Worm (Caenorhabditis elegans) whole organism, late embryonic: Measurements from ENCODE around the gene srx-12.

Experiments
- C08G9.2 ChIP-seq: sonication (generic microtip); optimal IDR thresholded peaks from 2 replicates; lab custom pipeline; 2016; ENCODE audit warnings: mild to moderate bottlenecking, missing genetic modification characterization, moderate library complexity, missing compliant biosample characterization
- F13H6.1 ChIP-seq: sonication (generic microtip); optimal IDR thresholded peaks from 2 replicates; lab custom pipeline; 2016; ENCODE audit warnings: missing genetic modification characterization, missing compliant biosample characterization
- K02D7.2 ChIP-seq: sonication (generic microtip); optimal IDR thresholded peaks from 2 replicates; lab custom pipeline; 2017; ENCODE audit warnings: mild to moderate bottlenecking, missing genetic modification characterization, missing compliant biosample characterization
- K09A11.1 ChIP-seq: sonication (generic microtip); optimal IDR thresholded peaks from 2 replicates; lab custom pipeline; 2017; ENCODE audit warnings: antibody characterized with exemption, mild to moderate bottlenecking, missing genetic modification characterization, missing compliant biosample characterization; ENCODE audit not compliant: insufficient read depth
- Y22D7AL.16 ChIP-seq: sonication (generic microtip); optimal IDR thresholded peaks from 2 replicates; lab custom pipeline; 2016; ENCODE audit warnings: missing genetic modification characterization, missing compliant biosample characterization
- ama-1 ChIP-seq: fragments of 150-350 bp; optimal IDR thresholded peaks from 2 replicates; lab custom pipeline; 2014
- ceh-14 ChIP-seq: sonication (generic microtip); optimal IDR thresholded peaks from 2 replicates; lab custom pipeline; 2016; ENCODE audit warnings: missing genotype, missing genetic modification characterization, missing compliant biosample characterization
- ceh-18 ChIP-seq: sonication (generic microtip); optimal IDR thresholded peaks from 2 replicates; lab custom pipeline; 2016; ENCODE audit warnings: missing genetic modification characterization, missing compliant biosample characterization
- ceh-19 ChIP-seq: fragments of 200-800 bp; sonication (Bioruptor generic); optimal IDR thresholded peaks from 2 replicates; lab custom pipeline; 2018; ENCODE audit warnings: mild to moderate bottlenecking, missing genetic modification characterization, missing compliant biosample characterization
- ceh-22 ChIP-seq: sonication (generic microtip); optimal IDR thresholded peaks from 2 replicates; lab custom pipeline; 2017; ENCODE audit warnings: missing biosample characterization, missing genetic modification characterization
- ceh-24 ChIP-seq: sonication (generic microtip); optimal IDR thresholded peaks from 2 replicates; lab custom pipeline; 2016; ENCODE audit warnings: mild to moderate bottlenecking, missing genetic modification characterization, missing compliant biosample characterization
- ceh-45 ChIP-seq: fragments of 200-800 bp; sonication (Bioruptor generic); IDR thresholded peaks from 2 replicates; pipeline ENCODE4 v1.3.6; 2022; ENCODE audit warnings: missing genetic modification reagents, missing genetic modification characterization, missing compliant biosample characterization
- ceh-6 ChIP-seq: fragments of 200-800 bp; sonication (Bioruptor generic); optimal IDR thresholded peaks from 2 replicates; lab custom pipeline; 2018; ENCODE audit warnings: mild to moderate bottlenecking, missing genetic modification characterization, missing compliant biosample characterization
- ceh-9 ChIP-seq: sonication (generic microtip); optimal IDR thresholded peaks from 2 replicates; lab custom pipeline; 2016; ENCODE audit warnings: mild to moderate bottlenecking, missing genetic modification characterization, inconsistent platforms, missing compliant biosample characterization
- dmd-4 ChIP-seq: sonication (generic microtip); optimal IDR thresholded peaks from 2 replicates; lab custom pipeline; 2016; ENCODE audit warnings: borderline replicate concordance, missing genetic modification characterization, missing compliant biosample characterization
- elt-2 ChIP-seq: sonication (generic microtip); optimal IDR thresholded peaks from 2 replicates; lab custom pipeline; 2016; ENCODE audit warnings: missing genetic modification reagents, missing genetic modification characterization, missing compliant biosample characterization
- ets-4 ChIP-seq: sonication (generic microtip); optimal IDR thresholded peaks from 2 replicates; lab custom pipeline; 2016; ENCODE audit warnings: missing genetic modification characterization, missing compliant biosample characterization
- fkh-6 ChIP-seq: sonication (generic microtip); optimal IDR thresholded peaks from 2 replicates; lab custom pipeline; 2016; ENCODE audit warnings: missing genetic modification characterization, missing compliant biosample characterization
- gmeb-2 ChIP-seq: sonication (generic microtip); optimal IDR thresholded peaks from 2 replicates; lab custom pipeline; 2016; ENCODE audit warnings: missing genetic modification characterization, inconsistent platforms, missing compliant biosample characterization
- hlh-13 ChIP-seq: fragments of 200-800 bp; sonication (Bioruptor generic); optimal IDR thresholded peaks from 2 replicates; lab custom pipeline; 2018; ENCODE audit warnings: mild to moderate bottlenecking, missing genetic modification characterization, missing compliant biosample characterization
- hlh-6 ChIP-seq: sonication (generic microtip); optimal IDR thresholded peaks from 2 replicates; lab custom pipeline; 2016; ENCODE audit warnings: missing genotype, missing genetic modification characterization, missing compliant biosample characterization
- lim-6 ChIP-seq: sonication (generic microtip); optimal IDR thresholded peaks from 2 replicates; lab custom pipeline; 2016; ENCODE audit warnings: missing genetic modification characterization, missing compliant biosample characterization
- lin-11 ChIP-seq: fragments of 200-800 bp; sonication (Bioruptor generic); optimal IDR thresholded peaks from 2 replicates; lab custom pipeline; 2018; ENCODE audit warnings: mild to moderate bottlenecking, missing genetic modification characterization, missing compliant biosample characterization
- madf-2 ChIP-seq: sonication (generic microtip); optimal IDR thresholded peaks from 2 replicates; lab custom pipeline; 2017; ENCODE audit warnings: missing genetic modification characterization, missing compliant biosample characterization
- mec-3 ChIP-seq: sonication (generic microtip); optimal IDR thresholded peaks from 2 replicates; lab custom pipeline; 2016; ENCODE audit warnings: borderline replicate concordance, missing genetic modification characterization, missing compliant biosample characterization
- nhr-11 ChIP-seq: fragments of 150-350 bp; optimal IDR thresholded peaks from 2 replicates; lab custom pipeline; 2014; ENCODE audit warnings: missing biosample characterization, missing genetic modification characterization
- npax-4 ChIP-seq: sonication (generic microtip); optimal IDR thresholded peaks from 2 replicates; lab custom pipeline; 2016; ENCODE audit warnings: missing genetic modification characterization, missing compliant biosample characterization
- odd-2 ChIP-seq: sonication (generic microtip); optimal IDR thresholded peaks from 2 replicates; lab custom pipeline; 2017; ENCODE audit warnings: antibody characterized with exemption, mild to moderate bottlenecking, missing genetic modification characterization, missing compliant biosample characterization
- pax-1 ChIP-seq: fragments of 150-350 bp; optimal IDR thresholded peaks from 2 replicates; lab custom pipeline; 2014; ENCODE audit warnings: missing biosample characterization, missing genetic modification characterization
- pha-2 ChIP-seq: sonication (generic microtip); optimal IDR thresholded peaks from 2 replicates; lab custom pipeline; 2017; ENCODE audit warnings: mild to moderate bottlenecking, missing genetic modification characterization, missing compliant biosample characterization
- pha-4 ChIP-seq: fragments of 150-350 bp; optimal IDR thresholded peaks from 2 replicates; lab custom pipeline; 2018; ENCODE audit warnings: missing biosample characterization, missing genetic modification reagents, missing genetic modification characterization
- pqm-1 ChIP-seq: sonication (generic microtip); optimal IDR thresholded peaks from 2 replicates; lab custom pipeline; 2016; ENCODE audit warnings: missing genetic modification characterization, missing compliant biosample characterization
- pros-1 ChIP-seq: fragments of 150-350 bp; optimal IDR thresholded peaks from 2 replicates; lab custom pipeline; 2014; ENCODE audit warnings: missing biosample characterization, missing genetic modification reagents, missing genetic modification characterization
- rnt-1 ChIP-seq: sonication (generic microtip); optimal IDR thresholded peaks from 2 replicates; lab custom pipeline; 2016; ENCODE audit warnings: missing genetic modification characterization, missing compliant biosample characterization
- sdc-2 ChIP-seq: sonication (generic microtip); optimal IDR thresholded peaks from 2 replicates; lab custom pipeline; 2016; ENCODE audit warnings: missing genotype, missing genetic modification characterization, missing compliant biosample characterization
- sox-2 ChIP-seq: fragments of 200-800 bp; sonication (Bioruptor generic); IDR thresholded peaks from 2 replicates; pipeline ENCODE4 v1.3.6; 2022; ENCODE audit warnings: missing genetic modification reagents, missing genetic modification characterization, missing compliant biosample characterization
- sox-4 ChIP-seq: sonication (generic microtip); optimal IDR thresholded peaks from 2 replicates; lab custom pipeline; 2017; ENCODE audit warnings: mild to moderate bottlenecking, missing genetic modification characterization, inconsistent platforms, missing compliant biosample characterization
- tbx-2 ChIP-seq: sonication (generic microtip); optimal IDR thresholded peaks from 2 replicates; lab custom pipeline; 2016; ENCODE audit warnings: missing genetic modification characterization, missing compliant biosample characterization
- tbx-7 ChIP-seq: sonication (generic microtip); optimal IDR thresholded peaks from 2 replicates; lab custom pipeline; 2016; ENCODE audit warnings: missing genotype, missing genetic modification characterization, missing compliant biosample characterization
- ttx-3 ChIP-seq: sonication (generic microtip); optimal IDR thresholded peaks from 2 replicates; lab custom pipeline; 2016; ENCODE audit warnings: missing genetic modification reagents, missing genetic modification characterization, missing compliant biosample characterization
- unc-3 ChIP-seq, 2 experiments: fragments of 200-800 bp in 1 of 2; sonication (Bioruptor generic) in 1 of 2; sonication (generic microtip) in 1 of 2; conservative IDR thresholded peaks in 1 of 2; optimal IDR thresholded peaks in 1 of 2; 2 replicates each; pipeline versions ENCODE4 v1.3.6 to Lab custom; 2016 to 2022; ENCODE audit warnings: missing compliant biosample characterization in 2 of 2, missing genetic modification characterization in 2 of 2, missing genetic modification reagents in 1 of 2
- unc-42 ChIP-seq: sonication (generic microtip); optimal IDR thresholded peaks from 2 replicates; lab custom pipeline; 2016; ENCODE audit warnings: missing genotype, missing genetic modification characterization, missing compliant biosample characterization
- unc-55 ChIP-seq: sonication (generic microtip); optimal IDR thresholded peaks from 2 replicates; lab custom pipeline; 2017; ENCODE audit warnings: missing biosample characterization, missing genetic modification reagents, missing genetic modification characterization
- unc-86 ChIP-seq: sonication (generic microtip); optimal IDR thresholded peaks from 2 replicates; lab custom pipeline; 2016; ENCODE audit warnings: missing genetic modification characterization, missing compliant biosample characterization
- zip-5 ChIP-seq: sonication (generic microtip); optimal IDR thresholded peaks from 2 replicates; lab custom pipeline; 2016; ENCODE audit warnings: missing genetic modification characterization, missing compliant biosample characterization

srx-12 gene

DNA sequence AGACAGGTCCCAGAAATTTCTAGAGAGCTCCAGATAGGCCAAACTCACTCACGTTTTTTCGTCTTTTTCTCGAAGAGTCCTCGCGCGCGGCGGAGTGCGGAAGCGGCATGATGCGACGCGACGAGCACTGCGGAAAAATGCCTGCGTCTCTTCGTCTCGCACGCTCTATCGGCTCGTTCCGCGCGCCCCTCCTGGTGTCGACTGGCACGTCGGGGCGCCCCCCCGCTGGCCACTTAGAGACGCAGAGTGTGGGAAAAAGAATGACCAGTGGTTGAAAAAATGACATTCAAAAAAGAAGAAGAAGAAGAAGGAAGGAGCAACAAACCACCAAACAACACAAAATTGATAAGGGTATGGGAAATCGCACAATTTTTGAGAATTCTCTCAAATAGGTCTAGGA, 21.6 kb downstream of the srx-12 start, which contains the start of gene znf-782 (continued):
- TF ChIP-seq hlh-6 (tag; lab: Kevin White, UChicago) (no peak), ceh-22 (tag; lab: Kevin White, UChicago) (no peak), F13H6.1 (peak; percentile 68), C08G9.2 (tag; lab: Kevin White, UChicago) (peak; percentile 50), rnt-1 (peak; percentile 20), pros-1 (no peak), ceh-14 (tag; lab: Kevin White, UChicago) (peak; percentile 32), elt-2 (tag; lab: Kevin White, UChicago) (no peak), mec-3 (no peak), unc-55 (GFP tag; lab: Kevin White, UChicago) (no peak), ceh-6 (no peak), sox-2 (GFP tag; lab: Robert Waterston, UW) (no peak), npax-4 (no peak), hlh-13 (GFP tag; lab: Kevin White, UChicago) (no peak), tbx-7 (tag; lab: Kevin White, UChicago) (no peak), K02D7.2 (tag; lab: Kevin White, UChicago) (no peak), K09A11.1 (no peak), ceh-18 (no peak), pha-4 (tag; lab: Kevin White, UChicago) (no peak), lin-11 (no peak), ceh-45 (GFP tag; lab: Robert Waterston, UW) (no peak), ceh-19 (peak; percentile 39), madf-2 (tag; lab: Kevin White, UChicago) (no peak), unc-86 (tag; lab: Kevin White, UChicago) (no peak), ets-4 (peak; percentile 51), Y22D7AL.16 (tag; lab: Kevin White, UChicago) (no peak), pqm-1 (tag; lab: Kevin White, UChicago) (no peak), lim-6 (tag; lab: Kevin White, UChicago) (no peak), sdc-2 (peak; percentile 2), ttx-3 (no peak), gmeb-2 (tag; lab: Kevin White, UChicago) (no peak), zip-5 (no peak), sox-4 (tag; lab: Kevin White, UChicago) (no peak), ceh-9 (tag; lab: Kevin White, UChicago) (no peak), tbx-2 (peak; percentile 41), unc-3 (GFP tag; conservative IDR thresholded peaks at IDR 0.05; lab: Robert Waterston, UW) (no peak), unc-3 (tag; optimal IDR thresholded peaks at IDR 0.05; lab: Kevin White, UChicago) (no peak), dmd-4 (tag; lab: Kevin White, UChicago) (no peak), odd-2 (tag; lab: Kevin White, UChicago) (no peak)
- TF ChIP-seq, all 69 proteins: peak for 13

ce11 chrIV:1068730-1069244, 23.0 kb downstream of the srx-12 start:
- TF ChIP-seq ama-1 (no peak), nhr-11 (tag; lab: Kevin White, UChicago) (no peak), pax-1 (no peak), ceh-6 (no peak), pha-2 (tag; lab: Kevin White, UChicago) (no peak), fkh-6 (tag; lab: Kevin White, UChicago) (no peak), ceh-24 (no peak), unc-42 (tag; lab: Kevin White, UChicago) (no peak), lim-6 (tag; lab: Kevin White, UChicago) (no peak), lin-11 (no peak)
